Fruit fly (Drosophila melanogaster): ENCODE data around the gene CG2186.

Gene CG2186

DNA sequence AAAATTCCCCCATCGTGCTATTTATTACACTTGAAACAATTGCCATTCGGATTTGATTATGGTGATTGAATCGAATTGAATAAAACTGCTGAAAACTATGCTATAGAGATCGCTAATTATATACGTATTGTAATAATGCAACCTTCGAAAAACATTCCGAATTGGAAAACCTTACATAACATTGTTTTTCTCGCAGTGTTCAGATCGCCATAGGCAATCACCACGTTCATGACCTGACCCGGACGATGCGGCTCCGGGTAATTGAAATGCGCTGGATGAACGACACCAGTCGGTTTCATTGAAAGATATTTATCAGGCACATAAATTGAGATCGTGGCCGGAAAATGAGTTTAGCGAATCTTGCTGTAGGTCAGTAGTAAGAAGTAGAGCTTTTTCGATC is 25.3 kb downstream of the CG2186 start (continued):
- peak; percentile 4 for TF ChIP-seq CG9609 (GFP tag; optimal IDR thresholded peaks at IDR 0.05)
- TF ChIP-seq gcm2 (GFP tag; optimal IDR thresholded peaks at IDR 0.05), result no peak

dm6 chrX:10883740-10884139 is 26.3 kb downstream of the CG2186 start:
- no peak for TF ChIP-seq CG17328 (GFP tag; IDR thresholded peaks at IDR 0.05)
- no peak for TF ChIP-seq CG17829 (tag; optimal IDR thresholded peaks at IDR 0.05)
- TF ChIP-seq CG12104 (GFP tag; optimal IDR thresholded peaks at IDR 0.05), result no peak
- TF ChIP-seq row (GFP tag; IDR thresholded peaks at IDR 0.05), result no peak
- TF ChIP-seq vfl (GFP tag; optimal IDR thresholded peaks at IDR 0.05), result no peak
- no peak for TF ChIP-seq CG11560 (tag; IDR thresholded peaks at IDR 0.05)
- no peak for TF ChIP-seq salm (tag; optimal IDR thresholded peaks at IDR 0.05)
- no peak for TF ChIP-seq kah (GFP tag; optimal IDR thresholded peaks at IDR 0.05)
- no peak for TF ChIP-seq Sox100B (GFP tag; optimal IDR thresholded peaks at IDR 0.05)
- TF ChIP-seq CG11696 (GFP tag; IDR thresholded peaks at IDR 0.05), result no peak
- no peak for TF ChIP-seq CG12071 (GFP tag; optimal IDR thresholded peaks at IDR 0.05)
- no peak for TF ChIP-seq Dek (tag; optimal IDR thresholded peaks at IDR 0.05)
- no peak for TF ChIP-seq BtbVII (GFP tag; optimal IDR thresholded peaks at IDR 0.05)
- TF ChIP-seq pan (optimal IDR thresholded peaks at IDR 0.05), result no peak
- TF ChIP-seq pan (GFP tag; optimal IDR thresholded peaks at IDR 0.05 in 1 of 2, IDR thresholded peaks at IDR 0.05 in 1 of 2), result no peak
- TF ChIP-seq CG10462 (GFP tag; optimal IDR thresholded peaks at IDR 0.05), result no peak
- TF ChIP-seq CHES-1-like (GFP tag; optimal IDR thresholded peaks at IDR 0.05), result no peak
- TF ChIP-seq ara (GFP tag; IDR thresholded peaks at IDR 0.05), result no peak

dm6 chrX:10886418-10886817 is 29.0 kb downstream of the CG2186 start:
- peak; percentile 94 for TF ChIP-seq CG10274 (GFP tag; optimal IDR thresholded peaks at IDR 0.05)
- TF ChIP-seq sens (GFP tag), result peak; percentile 37
- TF ChIP-seq D19A (tag; optimal IDR thresholded peaks at IDR 0.05), result no peak
- TF ChIP-seq CG8290 (GFP tag; optimal IDR thresholded peaks at IDR 0.05), result no peak
- TF ChIP-seq CG8290 (tag; optimal IDR thresholded peaks at IDR 0.05), result peak in 1 of 2 experiments; percentile 11
- peak; percentile 12 for TF ChIP-seq CG7786 (GFP tag; optimal IDR thresholded peaks at IDR 0.05)
- TF ChIP-seq Dek (tag; optimal IDR thresholded peaks at IDR 0.05), result no peak
- TF ChIP-seq row (GFP tag; IDR thresholded peaks at IDR 0.05), result peak; percentile 44

DNA sequence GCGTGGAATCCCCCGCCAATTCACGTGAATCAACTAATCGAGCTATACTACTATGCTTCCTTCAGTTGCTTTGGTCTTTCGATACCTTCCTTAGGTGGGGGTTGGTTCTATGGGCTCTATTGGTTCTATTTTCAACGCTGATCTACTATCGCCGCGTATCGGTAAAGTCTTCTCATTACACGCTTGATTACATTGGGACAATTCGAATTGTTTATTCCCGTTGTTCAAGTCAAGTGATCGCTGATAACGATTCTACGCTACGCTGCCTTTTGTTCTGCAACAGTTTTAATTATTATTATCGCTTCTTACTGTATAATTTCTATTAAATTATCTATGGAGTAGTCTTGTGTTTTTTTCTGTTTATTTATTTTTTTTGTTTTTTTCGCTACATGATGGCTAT is 30.2 kb downstream of the CG2186 start:
- no peak for TF ChIP-seq sens (GFP tag)
- no peak for TF ChIP-seq Adf1 (GFP tag; IDR thresholded peaks at IDR 0.05)
- no peak for TF ChIP-seq hbn (GFP tag; IDR thresholded peaks at IDR 0.05; ENCODE audit: partially characterized antibody)
- TF ChIP-seq cwo (GFP tag; optimal IDR thresholded peaks at IDR 0.05), result peak; percentile 15
- TF ChIP-seq CG8388 (GFP tag; optimal IDR thresholded peaks at IDR 0.05), result no peak
- TF ChIP-seq CG1602 (GFP tag; optimal IDR thresholded peaks at IDR 0.05), result no peak
- peak; percentile 39 for TF ChIP-seq mirr (GFP tag; optimal IDR thresholded peaks at IDR 0.05)
- no peak for TF ChIP-seq CG18619 (GFP tag; optimal IDR thresholded peaks at IDR 0.05)
- TF ChIP-seq grn (GFP tag; optimal IDR thresholded peaks at IDR 0.05), result peak; percentile 74
- TF ChIP-seq CG33557 (GFP tag; optimal IDR thresholded peaks at IDR 0.05), result no peak
- no peak for TF ChIP-seq CG8281 (tag; optimal IDR thresholded peaks at IDR 0.05)
- TF ChIP-seq CG10979 (tag; optimal IDR thresholded peaks at IDR 0.05), result no peak
- peak; percentile 33 for TF ChIP-seq sug (tag; optimal IDR thresholded peaks at IDR 0.05)
- TF ChIP-seq Xbp1 (GFP tag; optimal IDR thresholded peaks at IDR 0.05), result no peak
- TF ChIP-seq exex (tag; optimal IDR thresholded peaks at IDR 0.05), result peak; percentile 91
- no peak for TF ChIP-seq CoRest (tag; optimal IDR thresholded peaks at IDR 0.05)
- TF ChIP-seq Six4 (GFP tag; optimal IDR thresholded peaks at IDR 0.05), result no peak
- no peak for TF ChIP-seq CG31365 (tag; optimal IDR thresholded peaks at IDR 0.05)
- no peak for TF ChIP-seq chm (GFP tag; IDR thresholded peaks at IDR 0.05)
- no peak for TF ChIP-seq CG11093 (GFP tag; IDR thresholded peaks at IDR 0.05)
- no peak for TF ChIP-seq CG17912 (GFP tag; optimal IDR thresholded peaks at IDR 0.05)
- TF ChIP-seq CG9876 (GFP tag; optimal IDR thresholded peaks at IDR 0.05), result no peak

Measured in whole organism, embryonic.